Worm (Caenorhabditis elegans): ENCODE measurements around the gene pfk-1.2.

ce11 chrV:9571056-9571455 lies 39.5 kb downstream of the pfk-1.2 start:
- TF ChIP-seq nhr-11 (tag; optimal IDR thresholded peaks at IDR 0.05) (no peak), mab-9 (GFP tag; IDR thresholded peaks at IDR 0.05) (no peak), aly-2 (tag; optimal IDR thresholded peaks at IDR 0.05) (no peak), rnt-1 (tag; optimal IDR thresholded peaks at IDR 0.05) (no peak), zip-4 (GFP tag; optimal IDR thresholded peaks at IDR 0.05) (no peak)
